Fruit fly (Drosophila melanogaster) whole organism, embryonic: ENCODE data around the gene CG42763.

ENCODE experiments used
- CG12299 ChIP-seq: fragments of 200-800 bp; sonication (Bioruptor generic); optimal IDR thresholded peaks from 2 replicates; lab custom pipeline; 2018; ENCODE audit warnings: missing biosample characterization, mild to moderate bottlenecking, missing genetic modification characterization
- CG12659 ChIP-seq: fragments of 200-800 bp; sonication (Bioruptor generic); optimal IDR thresholded peaks from 3 replicates; lab custom pipeline; 2017; ENCODE audit warnings: mild to moderate bottlenecking, missing biosample characterization, missing genetic modification reagents, missing genetic modification characterization
- CG12769 ChIP-seq: fragments of 200-800 bp; sonication (Bioruptor generic); optimal IDR thresholded peaks from 2 replicates; lab custom pipeline; 2019; ENCODE audit warnings: missing biosample characterization, mild to moderate bottlenecking, missing genetic modification characterization, moderate library complexity
- CG1529 ChIP-seq: fragments of 200-800 bp; sonication (Bioruptor generic); optimal IDR thresholded peaks from 3 replicates; lab custom pipeline; 2018; ENCODE audit warnings: missing biosample characterization, missing genetic modification characterization
- CG1647 ChIP-seq: fragments of 200-800 bp; sonication (Bioruptor generic); optimal IDR thresholded peaks from 3 replicates; lab custom pipeline; 2016; ENCODE audit warnings: missing biosample characterization, missing genetic modification characterization
- CG17568 ChIP-seq: fragments of 200-800 bp; sonication (Bioruptor generic); optimal IDR thresholded peaks from 2 replicates; lab custom pipeline; 2018; ENCODE audit warnings: missing biosample characterization, mild to moderate bottlenecking, missing genetic modification characterization, moderate library complexity
- CG3281 ChIP-seq: fragments of 200-800 bp; sonication (Bioruptor generic); optimal IDR thresholded peaks from 3 replicates; lab custom pipeline; 2017; ENCODE audit warnings: missing biosample characterization, mild to moderate bottlenecking, missing genetic modification characterization
- CG3407 ChIP-seq: fragments of 200-800 bp; sonication (Bioruptor generic); optimal IDR thresholded peaks from 2 replicates; lab custom pipeline; 2018; ENCODE audit warnings: missing biosample characterization, mild to moderate bottlenecking, missing genetic modification characterization
- CG4282 ChIP-seq: fragments of 200-800 bp; sonication (Bioruptor generic); optimal IDR thresholded peaks from 2 replicates; lab custom pipeline; 2016; ENCODE audit warnings: missing biosample characterization, missing genetic modification characterization
- CG6654 ChIP-seq: fragments of 200-800 bp; sonication (Bioruptor generic); optimal IDR thresholded peaks from 2 replicates; lab custom pipeline; 2017; ENCODE audit warnings: missing biosample characterization, mild to moderate bottlenecking, missing genetic modification characterization
- CG7745 ChIP-seq: fragments of 200-800 bp; sonication (Bioruptor generic); optimal IDR thresholded peaks from 2 replicates; lab custom pipeline; 2018; ENCODE audit warnings: missing biosample characterization, mild to moderate bottlenecking, missing genetic modification characterization, moderate library complexity
- CG8281 ChIP-seq: fragments of 200-800 bp; sonication (Bioruptor generic); optimal IDR thresholded peaks from 2 replicates; lab custom pipeline; 2018; ENCODE audit warnings: missing biosample characterization, mild to moderate bottlenecking, missing genetic modification characterization, moderate library complexity
- Dbx ChIP-seq: fragments of 200-800 bp; sonication (Bioruptor generic); IDR thresholded peaks from 3 replicates; pipeline ENCODE4 v1.3.6; 2022; ENCODE audit warnings: missing biosample characterization, missing genetic modification characterization
- Elba2 ChIP-seq: fragments of 200-800 bp; sonication (Bioruptor generic); optimal IDR thresholded peaks from 3 replicates; lab custom pipeline; 2016; ENCODE audit warnings: missing biosample characterization, missing genetic modification characterization
- Ets97D ChIP-seq: fragments of 200-800 bp; sonication (Bioruptor generic); optimal IDR thresholded peaks from 3 replicates; lab custom pipeline; 2016; ENCODE audit warnings: missing biosample characterization, missing genetic modification characterization
- Med ChIP-seq: fragments of 200-800 bp; sonication (Bioruptor generic); peaks from one replicate; lab custom pipeline; 2016; ENCODE audit warnings: missing biosample characterization, missing genetic modification characterization, mild to moderate bottlenecking, inconsistent platforms, moderate library complexity
- Nf-YA ChIP-seq: fragments of 200-800 bp; sonication (Bioruptor generic); IDR thresholded peaks from 2 replicates; pipeline ENCODE4 v1.3.6; 2022; ENCODE audit warnings: missing biosample characterization, missing genetic modification characterization
- Oaz ChIP-seq: fragments of 200-800 bp; sonication (Bioruptor generic); IDR thresholded peaks from 2 replicates; pipeline ENCODE4 v1.3.6; 2022; ENCODE audit warnings: missing biosample characterization, missing genetic modification characterization
- Rfx ChIP-seq: fragments of 200-800 bp; sonication (Bioruptor generic); IDR thresholded peaks from 2 replicates; pipeline ENCODE4 v1.3.6; 2022; ENCODE audit warnings: missing biosample characterization, missing genetic modification characterization
- Six4 ChIP-seq: fragments of 200-800 bp; sonication (Bioruptor generic); optimal IDR thresholded peaks from 2 replicates; lab custom pipeline; 2016; ENCODE audit warnings: missing biosample characterization, missing genetic modification characterization
- Trl ChIP-seq, 3 experiments: fragments of >200 bp in 2 of 3; fragments of 200-800 bp in 1 of 3; sonication (Bioruptor generic) in 1 of 3; optimal IDR thresholded peaks; 2 replicates in 1 of 3; 3 replicates in 2 of 3; lab custom pipeline; 2016 to 2017; ENCODE audit warnings: missing biosample characterization in 1 of 3, missing genetic modification characterization in 1 of 3
- YL-1 ChIP-seq: fragments of 200-800 bp; sonication (Bioruptor generic); optimal IDR thresholded peaks from 3 replicates; lab custom pipeline; 2017; ENCODE audit warnings: missing biosample characterization, mild to moderate bottlenecking, missing genetic modification characterization
- bbx ChIP-seq: fragments of 200-800 bp; sonication (Bioruptor generic); IDR thresholded peaks from 2 replicates; pipeline ENCODE4 v1.3.6; 2022; ENCODE audit warnings: missing biosample characterization, missing genetic modification characterization; ENCODE audit not compliant: partially characterized antibody
- cad ChIP-seq: fragments of >200 bp; optimal IDR thresholded peaks from 2 replicates; lab custom pipeline; 2017; ENCODE audit warnings: missing biosample characterization, missing genetic modification characterization
- chinmo ChIP-seq: fragments of 200-800 bp; sonication (Bioruptor generic); IDR thresholded peaks from 4 replicates; pipeline ENCODE4 v1.3.6; 2022; ENCODE audit warnings: missing biosample characterization, missing genetic modification characterization; ENCODE audit not compliant: partially characterized antibody
- corto ChIP-seq: fragments of 200-800 bp; sonication (Bioruptor generic); optimal IDR thresholded peaks from 2 replicates; lab custom pipeline; 2016; ENCODE audit warnings: missing biosample characterization, mild to moderate bottlenecking, missing genetic modification characterization, moderate library complexity
- crol ChIP-seq: fragments of 200-800 bp; sonication (Bioruptor generic); IDR thresholded peaks from 2 replicates; pipeline ENCODE4 v1.3.6; 2022; ENCODE audit warnings: missing biosample characterization, missing genetic modification characterization
- danr ChIP-seq: fragments of 200-800 bp; sonication (Bioruptor generic); IDR thresholded peaks from 2 replicates; pipeline ENCODE4 v1.3.6; 2022; ENCODE audit warnings: missing biosample characterization, missing genetic modification characterization
- fd64A ChIP-seq: fragments of 200-800 bp; sonication (Bioruptor generic); optimal IDR thresholded peaks from 3 replicates; lab custom pipeline; 2018; ENCODE audit warnings: missing biosample characterization, mild to moderate bottlenecking, missing genetic modification characterization
- ham ChIP-seq: fragments of 200-800 bp; sonication (Bioruptor generic); IDR thresholded peaks from 2 replicates; pipeline ENCODE4 v1.3.6; 2022; ENCODE audit warnings: missing biosample characterization, missing genetic modification characterization
- knrl ChIP-seq: fragments of 200-800 bp; sonication (Bioruptor generic); IDR thresholded peaks from 3 replicates; pipeline ENCODE4 v1.3.6; 2022; ENCODE audit warnings: missing biosample characterization, missing genetic modification characterization; ENCODE audit not compliant: partially characterized antibody
- nom ChIP-seq: fragments of 200-800 bp; sonication (Bioruptor generic); optimal IDR thresholded peaks from 2 replicates; lab custom pipeline; 2017; ENCODE audit warnings: missing biosample characterization, missing genetic modification characterization, mild to moderate bottlenecking, moderate library complexity, missing genetic modification reagents
- org-1 ChIP-seq: fragments of 200-800 bp; sonication (Bioruptor generic); optimal IDR thresholded peaks from 2 replicates; lab custom pipeline; 2017; ENCODE audit warnings: missing biosample characterization, missing genetic modification characterization
- p53 ChIP-seq: fragments of 200-800 bp; sonication (Bioruptor generic); optimal IDR thresholded peaks from 2 replicates; lab custom pipeline; 2016; ENCODE audit warnings: missing biosample characterization, missing genetic modification characterization
- row ChIP-seq: fragments of 200-800 bp; sonication (Bioruptor generic); IDR thresholded peaks from 3 replicates; pipeline ENCODE4 v1.3.6; 2022; ENCODE audit warnings: missing biosample characterization, missing genetic modification characterization
- run ChIP-seq: fragments of 200-800 bp; sonication (Bioruptor generic); optimal IDR thresholded peaks from 3 replicates; lab custom pipeline; 2018; ENCODE audit warnings: missing biosample characterization, mild to moderate bottlenecking, missing genetic modification characterization
- sd ChIP-seq: fragments of 200-800 bp; sonication (Bioruptor generic); optimal IDR thresholded peaks from 3 replicates; lab custom pipeline; 2018; ENCODE audit warnings: missing biosample characterization, mild to moderate bottlenecking, missing genetic modification characterization, moderate library complexity
- sens ChIP-seq: fragments of 200-800 bp; sonication (Bioruptor generic); peaks from one replicate; lab custom pipeline; 2016; ENCODE audit warnings: missing biosample characterization, missing genetic modification characterization
- so ChIP-seq: fragments of 200-800 bp; sonication (Bioruptor generic); IDR thresholded peaks from 3 replicates; pipeline ENCODE4 v1.3.6; 2022; ENCODE audit warnings: missing biosample characterization, missing genetic modification characterization
- sr ChIP-seq: fragments of 200-800 bp; sonication (Bioruptor generic); IDR thresholded peaks from 3 replicates; pipeline ENCODE4 v1.3.6; 2022; ENCODE audit warnings: missing biosample characterization, missing genetic modification characterization
- stc ChIP-seq: fragments of 200-800 bp; sonication (Bioruptor generic); IDR thresholded peaks from 2 replicates; pipeline ENCODE4 v1.3.6; 2022; ENCODE audit warnings: missing biosample characterization, missing genetic modification characterization
- sug ChIP-seq: fragments of 200-800 bp; optimal IDR thresholded peaks from 2 replicates; lab custom pipeline; 2019; ENCODE audit warnings: missing biosample characterization, mild to moderate bottlenecking, missing genetic modification characterization, moderate library complexity
- tll ChIP-seq, 2 experiments: fragments of 200-800 bp in 1 of 2; fragments of >200 bp in 1 of 2; sonication (Bioruptor generic) in 1 of 2; optimal IDR thresholded peaks; 2 replicates each; lab custom pipeline; 2017 to 2019; ENCODE audit warnings: missing biosample characterization in 2 of 2, missing genetic modification characterization in 2 of 2, mild to moderate bottlenecking in 1 of 2, moderate library complexity in 1 of 2
- tup ChIP-seq: fragments of 200-800 bp; sonication (Bioruptor generic); optimal IDR thresholded peaks from 2 replicates; lab custom pipeline; 2016; ENCODE audit warnings: missing biosample characterization, mild to moderate bottlenecking, missing genetic modification characterization, moderate library complexity

CG42763 gene

DNA sequence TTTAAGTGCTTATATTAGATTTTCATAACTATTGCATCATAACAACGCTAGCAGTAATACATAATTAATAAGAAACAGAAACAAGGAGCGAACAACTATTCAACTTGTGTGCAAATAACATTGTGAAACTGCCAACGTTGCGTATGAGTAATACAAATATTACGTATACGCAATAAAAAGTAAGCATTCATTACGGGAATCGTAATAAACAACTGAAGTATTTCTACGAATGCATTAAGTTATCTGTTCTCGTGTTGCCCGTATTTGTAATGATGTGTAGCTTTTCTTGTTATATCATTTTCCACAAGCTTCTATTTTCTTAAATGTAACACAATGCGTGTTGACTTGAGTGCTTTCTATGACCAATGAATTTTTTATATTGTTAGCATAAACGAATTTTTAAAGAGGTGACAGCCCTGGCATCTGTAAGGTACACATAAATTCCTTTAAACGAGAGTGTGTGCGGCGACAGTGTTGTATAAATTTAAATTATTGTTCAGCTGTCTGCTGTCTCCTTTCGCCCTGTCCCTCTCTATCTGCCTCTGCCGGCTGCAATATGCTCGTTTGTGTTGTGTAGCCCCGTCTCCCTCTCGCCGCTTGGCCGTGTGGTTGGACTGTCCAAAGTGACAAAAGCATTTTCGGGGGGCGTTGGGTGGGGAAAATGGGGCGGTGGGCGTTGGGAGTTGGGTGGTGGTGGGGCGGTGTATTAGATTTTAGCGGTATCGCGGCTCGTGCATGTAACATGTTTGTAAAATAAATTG is 45.1 kb downstream of the CG42763 start (continued):
- TF ChIP-seq CG4282 (GFP tag; lab: Kevin White, UChicago) (no peak), knrl (no peak), Elba2 (GFP tag; lab: Kevin White, UChicago) (no peak), ham (GFP tag; lab: Robert Waterston, UW) (no peak), Oaz (GFP tag; lab: Robert Waterston, UW) (0 out of 2 replicates have a peak, but pooled peaks have one; percentile 20), Ets97D (GFP tag; lab: Kevin White, UChicago) (no peak), p53 (GFP tag; lab: Kevin White, UChicago) (no peak), corto (no peak), Six4 (no peak), CG3281 (GFP tag; lab: Kevin White, UChicago) (no peak), danr (GFP tag; lab: Robert Waterston, UW) (no peak)

DNA sequence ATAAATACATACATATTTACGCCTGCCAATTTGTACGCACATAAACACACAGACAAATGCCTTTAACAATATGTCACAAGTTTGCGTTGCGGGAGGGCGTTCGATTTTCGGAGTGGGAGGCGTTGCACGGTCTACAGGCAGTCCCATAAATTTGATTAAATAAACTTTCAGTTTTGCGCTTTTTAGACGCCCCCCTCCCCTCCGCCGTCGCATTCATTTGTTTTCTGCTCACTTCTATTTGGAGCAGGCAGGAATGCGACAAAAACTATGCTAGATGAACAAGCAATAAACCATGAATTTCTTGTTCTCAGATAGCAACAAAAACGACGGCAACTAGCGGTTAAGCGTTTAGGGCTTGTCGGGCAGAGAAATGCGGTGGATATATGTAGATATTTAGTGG is 45.9 kb downstream of the CG42763 start:
- TF ChIP-seq sug (tag; lab: Kevin White, UChicago) (peak; percentile 60), chinmo (GFP tag; lab: Robert Waterston, UW) (peak; percentile 67; the same call in 1 of the 4 replicates), crol (peak; percentile 28; the same call in 1 of the 2 replicates), run (no peak), sr (GFP tag; lab: Robert Waterston, UW) (0 out of 3 replicates have a peak, but pooled peaks have one; percentile 3), sd (tag; lab: Kevin White, UChicago) (peak; percentile 95), tup (GFP tag; lab: Kevin White, UChicago) (no peak), Dbx (GFP tag; lab: Robert Waterston, UW) (peak; percentile 34; the same call in 1 of the 3 replicates), tll (GFP tag; optimal IDR thresholded peaks at IDR 0.05; lab: Kevin White, UChicago) (no peak), Rfx (GFP tag; lab: Robert Waterston, UW) (0 out of 2 replicates have a peak, but pooled peaks have one; percentile 10), CG12659 (GFP tag; lab: Kevin White, UChicago) (no peak), Nf-YA (GFP tag; lab: Robert Waterston, UW) (0 out of 2 replicates have a peak, but pooled peaks have one; percentile 7), CG12769 (peak; percentile 73), so (no peak), CG1529 (GFP tag; lab: Kevin White, UChicago) (no peak)

DNA sequence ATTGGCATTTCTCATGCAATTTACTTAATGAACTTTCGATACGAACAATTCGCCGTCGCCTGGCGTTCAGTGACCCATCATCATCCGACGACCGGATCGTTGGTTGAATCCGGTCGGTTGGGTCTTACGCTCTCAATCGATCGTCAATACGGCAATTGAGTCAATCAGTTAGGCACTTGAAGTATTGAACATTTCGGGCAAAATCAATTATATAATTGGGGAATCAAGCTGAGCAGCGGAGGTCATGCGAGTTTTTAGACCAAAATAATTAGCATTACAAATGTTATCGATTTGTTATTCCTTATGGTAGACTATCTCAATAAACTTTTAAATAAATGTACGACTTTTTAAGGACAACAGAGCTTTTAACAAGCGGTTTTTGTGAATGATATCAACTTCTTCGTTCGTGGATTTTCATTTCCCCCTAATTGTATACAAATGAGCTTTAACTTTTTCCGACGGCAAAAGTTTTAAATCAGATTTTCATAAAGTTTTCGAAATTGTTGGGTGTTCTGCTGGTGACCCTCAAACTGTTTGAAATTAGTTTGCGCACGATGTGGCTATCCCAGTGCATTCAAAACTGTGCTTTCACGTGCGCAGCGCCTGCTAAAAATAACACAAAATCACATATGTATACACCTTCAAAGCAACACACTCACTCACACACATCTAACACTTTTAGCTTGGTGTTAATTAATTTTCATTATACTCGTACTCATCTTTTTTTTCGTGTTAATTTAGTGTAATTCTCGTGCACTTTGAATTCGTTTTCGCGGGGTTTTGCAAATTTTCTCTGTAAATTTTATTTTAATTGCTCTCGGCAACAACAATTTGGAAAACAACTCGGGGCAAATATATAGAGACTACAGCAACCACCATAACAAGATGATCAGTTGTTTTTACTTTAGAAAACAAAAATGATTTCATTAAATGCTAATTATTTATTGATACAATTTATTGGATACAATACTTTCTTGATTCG is 46.7 kb downstream of the CG42763 start:
- TF ChIP-seq YL-1 (no peak), org-1 (no peak), Trl (optimal IDR thresholded peaks at IDR 0.05; lab: Kevin White, UChicago) (no peak), Trl (GFP tag; optimal IDR thresholded peaks at IDR 0.05; lab: Kevin White, UChicago) (no peak), CG1647 (no peak), Med (peak; percentile 39), CG7745 (tag; lab: Kevin White, UChicago) (peak; percentile 90), p53 (GFP tag; lab: Kevin White, UChicago) (no peak), bbx (GFP tag; lab: Robert Waterston, UW) (0 out of 2 replicates have a peak, but pooled peaks have one; percentile 43), CG8281 (peak; percentile 94), cad (GFP tag; lab: Kevin White, UChicago) (peak; percentile 66), CG3407 (GFP tag; lab: Kevin White, UChicago) (no peak), row (GFP tag; lab: Robert Waterston, UW) (no peak), knrl (no peak), fd64A (GFP tag; lab: Kevin White, UChicago) (no peak), CG6654 (peak; percentile 97), stc (0 out of 2 replicates have a peak, but pooled peaks have one; percentile 41), CG17568 (GFP tag; lab: Kevin White, UChicago) (no peak), sens (GFP tag; lab: Kevin White, UChicago) (peak; percentile 55), nom (GFP tag; lab: Kevin White, UChicago) (no peak), CG12299 (tag; lab: Kevin White, UChicago) (no peak)
